Fruit fly (Drosophila melanogaster) whole organism, adult: ENCODE data around the gene CG5114.

ENCODE experiments used
- CG11617 ChIP-seq: fragments of 200-800 bp; sonication (Bioruptor generic); optimal IDR thresholded peaks from 2 replicates; lab custom pipeline; 2017; ENCODE audit warnings: mild to moderate bottlenecking, missing biosample characterization, missing genetic modification reagents, missing genetic modification characterization
- CG12768 ChIP-seq: fragments of 200-800 bp; sonication (Bioruptor generic); optimal IDR thresholded peaks from 2 replicates; lab custom pipeline; 2017; ENCODE audit warnings: missing biosample characterization, missing genetic modification characterization, mild to moderate bottlenecking, moderate library complexity, missing genetic modification reagents
- CG14711 ChIP-seq: fragments of 200-800 bp; sonication (Bioruptor generic); optimal IDR thresholded peaks from 2 replicates; lab custom pipeline; 2018; ENCODE audit warnings: missing biosample characterization, mild to moderate bottlenecking, missing genetic modification characterization, moderate library complexity
- CG1620 ChIP-seq: fragments of 200-800 bp; sonication (Bioruptor generic); optimal IDR thresholded peaks from 2 replicates; lab custom pipeline; 2016; ENCODE audit warnings: missing biosample characterization, missing genetic modification characterization
- CG33017 ChIP-seq: fragments of 200-800 bp; sonication (Bioruptor generic); optimal IDR thresholded peaks from 2 replicates; lab custom pipeline; 2018; ENCODE audit warnings: missing biosample characterization, mild to moderate bottlenecking, missing genetic modification characterization, moderate library complexity
- CG5204 ChIP-seq: fragments of 200-800 bp; sonication (Bioruptor generic); optimal IDR thresholded peaks from 2 replicates; lab custom pipeline; 2016; ENCODE audit warnings: missing biosample characterization, missing genetic modification characterization
- CG7045 ChIP-seq: fragments of 200-800 bp; sonication (Bioruptor generic); optimal IDR thresholded peaks from 2 replicates; lab custom pipeline; 2017; ENCODE audit warnings: missing biosample characterization, mild to moderate bottlenecking, missing genetic modification characterization
- CG7101 ChIP-seq: fragments of 200-800 bp; sonication (Bioruptor generic); optimal IDR thresholded peaks from 2 replicates; lab custom pipeline; 2018; ENCODE audit warnings: missing biosample characterization, mild to moderate bottlenecking, missing genetic modification characterization, moderate library complexity
- Clk ChIP-seq: fragments of 200-800 bp; sonication (Bioruptor generic); optimal IDR thresholded peaks from 2 replicates; lab custom pipeline; 2017; ENCODE audit warnings: missing biosample characterization, missing genetic modification characterization
- Crg-1 ChIP-seq: fragments of 200-800 bp; sonication (Bioruptor generic); optimal IDR thresholded peaks from 2 replicates; lab custom pipeline; 2016; ENCODE audit warnings: missing biosample characterization, missing genetic modification characterization
- Hr96 ChIP-seq: fragments of 200-800 bp; sonication (Bioruptor generic); optimal IDR thresholded peaks from 2 replicates; lab custom pipeline; 2016; ENCODE audit warnings: missing biosample characterization, missing genetic modification characterization
- Mnt ChIP-seq: fragments of 200-800 bp; sonication (Bioruptor generic); optimal IDR thresholded peaks from 2 replicates; lab custom pipeline; 2016; ENCODE audit warnings: missing biosample characterization, mild to moderate bottlenecking, missing genetic modification characterization
- bab1 ChIP-seq: fragments of 200-800 bp; sonication (Bioruptor generic); optimal IDR thresholded peaks from 3 replicates; lab custom pipeline; 2019; ENCODE audit warnings: missing biosample characterization, mild to moderate bottlenecking, missing genetic modification characterization, moderate library complexity
- cic ChIP-seq: fragments of 200-800 bp; sonication (Bioruptor generic); optimal IDR thresholded peaks from 2 replicates; lab custom pipeline; 2017; ENCODE audit warnings: missing biosample characterization, mild to moderate bottlenecking, missing genetic modification characterization, moderate library complexity
- cnc ChIP-seq, 2 experiments: fragments of >200 bp; optimal IDR thresholded peaks; 2 replicates each; lab custom pipeline; 2017
- kay ChIP-seq: fragments of 200-800 bp; sonication (Bioruptor generic); peaks from one replicate; lab custom pipeline; 2016; ENCODE audit warnings: missing biosample characterization, missing genetic modification characterization, borderline replicate concordance
- ovo ChIP-seq: fragments of 200-800 bp; sonication (Bioruptor generic); optimal IDR thresholded peaks from 2 replicates; lab custom pipeline; 2016; ENCODE audit warnings: missing biosample characterization, missing genetic modification characterization
- pad ChIP-seq: fragments of 200-800 bp; sonication (Bioruptor generic); optimal IDR thresholded peaks from 3 replicates; lab custom pipeline; 2017; ENCODE audit warnings: missing biosample characterization, missing genetic modification characterization, mild to moderate bottlenecking, moderate library complexity, missing genetic modification reagents
- tj ChIP-seq: fragments of 200-800 bp; sonication (Bioruptor generic); optimal IDR thresholded peaks from 3 replicates; lab custom pipeline; 2017; ENCODE audit warnings: missing biosample characterization, mild to moderate bottlenecking, missing genetic modification characterization, moderate library complexity
- toe ChIP-seq: fragments of 200-800 bp; sonication (Bioruptor generic); optimal IDR thresholded peaks from 2 replicates; lab custom pipeline; 2016; ENCODE audit warnings: missing biosample characterization, missing genetic modification characterization

The CG5114 gene

DNA sequence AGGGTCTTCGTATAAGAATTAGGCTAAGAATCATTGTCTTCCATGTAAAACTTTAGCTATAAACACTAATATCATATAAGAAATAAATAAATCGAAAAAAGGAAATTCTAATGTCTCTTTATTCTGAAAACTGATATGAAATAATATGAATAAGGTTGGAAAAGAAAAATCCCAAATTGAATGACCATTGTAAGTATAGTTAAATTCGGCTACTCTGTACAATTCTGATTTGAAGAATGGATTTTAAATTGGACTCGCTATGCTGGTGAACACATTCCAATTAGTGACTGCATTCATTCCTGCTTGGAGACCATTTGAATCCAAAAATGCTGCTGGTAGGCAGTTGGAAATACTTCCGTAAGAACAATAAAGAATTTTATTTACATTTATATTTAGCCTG lies 12.4 kb upstream of the CG5114 start:
- no peak for TF ChIP-seq CG12768 (GFP tag; lab: Kevin White, UChicago)
- no peak for TF ChIP-seq bab1
- no peak for TF ChIP-seq kay (GFP tag; lab: Kevin White, UChicago)
- no peak for TF ChIP-seq CG7045 (GFP tag; lab: Kevin White, UChicago)
- TF ChIP-seq CG1620 (GFP tag; lab: Kevin White, UChicago) = no peak
- no peak for TF ChIP-seq CG11617 (GFP tag; lab: Kevin White, UChicago)
- TF ChIP-seq Crg-1 = no peak
- no peak for TF ChIP-seq CG7101 (tag; lab: Kevin White, UChicago)
- no peak for TF ChIP-seq tj (GFP tag; lab: Kevin White, UChicago)
- TF ChIP-seq toe (GFP tag; lab: Kevin White, UChicago) = no peak
- TF ChIP-seq ovo (GFP tag; lab: Kevin White, UChicago) = no peak
- TF ChIP-seq Hr96 (GFP tag; lab: Kevin White, UChicago) = no peak
- TF ChIP-seq cic (GFP tag; lab: Kevin White, UChicago) = no peak
- TF ChIP-seq Clk (GFP tag; lab: Kevin White, UChicago) = no peak

DNA sequence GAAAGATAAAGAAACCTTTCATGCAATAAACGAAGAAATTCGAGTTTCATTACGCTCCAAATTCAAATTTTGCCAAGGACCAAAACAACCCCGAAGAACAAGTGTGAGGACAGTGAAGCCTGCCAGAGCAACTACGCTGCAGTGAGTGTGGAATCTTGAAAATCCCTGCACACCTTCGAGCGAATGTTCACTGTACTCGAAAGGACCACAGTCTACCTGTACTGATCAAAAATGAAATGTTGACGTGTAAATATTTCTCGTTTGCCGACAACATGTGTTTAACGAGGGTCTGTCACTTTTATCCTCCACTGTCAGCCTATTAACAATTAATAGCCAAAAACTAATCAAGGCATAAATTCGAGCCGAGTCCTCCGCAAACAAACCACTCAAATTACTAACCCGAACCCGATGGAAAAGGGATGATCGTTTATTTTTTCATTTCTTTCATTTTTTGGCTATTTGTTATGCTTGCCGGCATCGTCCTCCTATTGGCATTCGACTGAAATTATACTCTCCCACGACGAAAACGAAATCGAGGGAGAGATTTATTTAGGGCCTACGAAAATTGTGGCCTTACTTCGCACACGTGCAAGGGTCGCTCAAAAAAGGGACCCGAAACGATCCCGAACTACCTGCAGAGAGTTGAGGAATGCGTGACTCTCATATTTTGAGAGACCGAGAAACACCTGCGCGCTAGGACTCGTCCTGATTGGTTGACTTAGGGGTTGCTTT lies 10.6 kb upstream of the CG5114 start:
- TF ChIP-seq CG11617 (GFP tag; lab: Kevin White, UChicago) = no peak

DNA sequence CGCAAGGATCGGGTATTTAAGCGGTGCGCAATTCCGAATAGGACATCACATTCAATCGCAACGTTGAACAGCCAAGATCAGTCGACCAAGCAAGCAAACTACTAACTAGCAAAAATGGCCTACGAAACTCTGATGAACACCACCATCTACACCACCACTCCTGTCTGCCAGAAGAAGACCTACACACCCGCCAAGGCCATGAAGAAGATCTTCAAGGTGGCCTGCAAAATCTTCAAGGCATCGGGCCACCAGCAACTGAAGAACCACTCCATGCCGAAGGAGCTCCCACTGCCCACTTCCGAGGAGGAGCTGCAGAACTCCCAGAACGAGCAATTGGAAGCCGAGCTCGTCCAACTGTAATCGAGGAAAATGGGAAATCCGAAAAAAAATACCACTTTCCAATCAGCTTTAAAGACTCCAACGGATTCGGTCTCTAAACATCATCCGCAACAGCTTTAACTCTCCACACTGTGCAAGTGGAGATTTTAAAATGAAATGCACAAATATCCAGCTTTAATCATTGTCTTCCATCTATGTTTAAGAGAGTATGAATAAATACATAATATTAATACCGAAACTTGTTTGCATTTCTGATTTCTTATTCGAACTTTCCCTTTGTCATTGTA lies 9.9 kb upstream of the CG5114 start, which contains the start of gene Brd:
TSS of gene Brd (plus strand) at position 43 of the 626 bp plus-strand sequence.
- no peak for TF ChIP-seq CG7045 (GFP tag; lab: Kevin White, UChicago)
- TF ChIP-seq CG12768 (GFP tag; lab: Kevin White, UChicago) = no peak
- no peak for TF ChIP-seq Clk (GFP tag; lab: Kevin White, UChicago)
- no peak for TF ChIP-seq cnc (optimal IDR thresholded peaks at IDR 0.05; lab: Kevin White, UChicago)
- no peak for TF ChIP-seq CG5204 (GFP tag; lab: Kevin White, UChicago)
- no peak for TF ChIP-seq CG11617 (GFP tag; lab: Kevin White, UChicago)
- no peak for TF ChIP-seq tj (GFP tag; lab: Kevin White, UChicago)
- no peak for TF ChIP-seq kay (GFP tag; lab: Kevin White, UChicago)
- no peak for TF ChIP-seq toe (GFP tag; lab: Kevin White, UChicago)
- no peak for TF ChIP-seq bab1
- TF ChIP-seq pad = no peak
- no peak for TF ChIP-seq CG1620 (GFP tag; lab: Kevin White, UChicago)

DNA sequence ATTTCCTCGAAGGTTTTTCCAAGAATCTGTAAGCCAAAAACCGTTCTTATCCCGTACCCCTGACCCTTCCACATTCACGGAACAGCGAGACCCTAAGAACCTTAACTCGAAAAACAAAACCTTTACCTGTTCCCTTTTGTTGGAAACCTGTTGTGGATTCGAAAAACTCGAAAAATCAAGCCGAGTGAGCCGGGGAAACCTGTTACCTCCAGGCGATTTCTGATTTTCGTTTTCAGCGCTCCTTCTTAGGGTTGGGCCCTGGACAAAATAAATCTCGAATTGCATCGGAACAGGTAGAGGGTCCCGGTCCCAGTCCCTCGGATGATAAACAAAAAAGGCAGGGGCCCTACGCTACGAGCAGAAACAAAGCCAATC lies 9.4 kb upstream of the CG5114 start:
- no peak for TF ChIP-seq CG33017 (tag; lab: Kevin White, UChicago)
- no peak for TF ChIP-seq CG7101 (tag; lab: Kevin White, UChicago)
- TF ChIP-seq CG7045 (GFP tag; lab: Kevin White, UChicago) = no peak
- TF ChIP-seq CG5204 (GFP tag; lab: Kevin White, UChicago) = no peak
- TF ChIP-seq tj (GFP tag; lab: Kevin White, UChicago) = no peak
- no peak for TF ChIP-seq Clk (GFP tag; lab: Kevin White, UChicago)
- no peak for TF ChIP-seq CG1620 (GFP tag; lab: Kevin White, UChicago)
- no peak for TF ChIP-seq pad
- TF ChIP-seq toe (GFP tag; lab: Kevin White, UChicago) = no peak
- no peak for TF ChIP-seq kay (GFP tag; lab: Kevin White, UChicago)

DNA sequence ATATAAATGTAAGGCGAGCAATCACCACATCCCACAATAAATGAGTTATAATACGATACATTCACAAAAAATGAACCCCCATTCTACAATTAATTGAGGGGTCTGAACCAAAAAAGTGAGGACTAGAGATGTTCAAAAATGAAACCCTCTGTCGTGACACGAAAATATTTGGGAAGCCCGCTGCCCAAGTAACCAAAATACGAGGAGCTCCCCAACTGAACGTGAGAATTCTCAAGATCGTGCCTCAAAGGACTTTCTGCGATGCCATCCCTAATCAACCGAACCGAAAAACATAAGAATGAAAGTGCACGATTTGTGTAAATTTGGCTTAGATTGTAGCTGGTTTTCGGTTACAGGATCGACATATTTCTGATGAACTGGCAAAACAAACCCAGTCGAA lies 8.1 kb upstream of the CG5114 start, which contains the start of gene Ocho:
TSS of gene Ocho (plus strand) at position 336 of the 400 bp plus-strand sequence.
- no peak for TF ChIP-seq Hr96 (GFP tag; lab: Kevin White, UChicago)
- no peak for TF ChIP-seq cnc (optimal IDR thresholded peaks at IDR 0.05; lab: Kevin White, UChicago)
- no peak for TF ChIP-seq pad
- TF ChIP-seq toe (GFP tag; lab: Kevin White, UChicago) = no peak
- no peak for TF ChIP-seq bab1
- TF ChIP-seq CG11617 (GFP tag; lab: Kevin White, UChicago) = no peak
- no peak for TF ChIP-seq tj (GFP tag; lab: Kevin White, UChicago)
- TF ChIP-seq CG14711 (tag; lab: Kevin White, UChicago) = no peak
- TF ChIP-seq Mnt (GFP tag; lab: Kevin White, UChicago) = no peak
- TF ChIP-seq ovo (GFP tag; lab: Kevin White, UChicago) = no peak
- TF ChIP-seq CG1620 (GFP tag; lab: Kevin White, UChicago) = no peak
- TF ChIP-seq Clk (GFP tag; lab: Kevin White, UChicago) = no peak
- no peak for TF ChIP-seq CG5204 (GFP tag; lab: Kevin White, UChicago)
- no peak for TF ChIP-seq Crg-1
- TF ChIP-seq cic (GFP tag; lab: Kevin White, UChicago) = no peak
- TF ChIP-seq CG7101 (tag; lab: Kevin White, UChicago) = no peak
- no peak for TF ChIP-seq CG7045 (GFP tag; lab: Kevin White, UChicago)
- TF ChIP-seq CG12768 (GFP tag; lab: Kevin White, UChicago) = no peak
- TF ChIP-seq CG33017 (tag; lab: Kevin White, UChicago) = no peak

DNA sequence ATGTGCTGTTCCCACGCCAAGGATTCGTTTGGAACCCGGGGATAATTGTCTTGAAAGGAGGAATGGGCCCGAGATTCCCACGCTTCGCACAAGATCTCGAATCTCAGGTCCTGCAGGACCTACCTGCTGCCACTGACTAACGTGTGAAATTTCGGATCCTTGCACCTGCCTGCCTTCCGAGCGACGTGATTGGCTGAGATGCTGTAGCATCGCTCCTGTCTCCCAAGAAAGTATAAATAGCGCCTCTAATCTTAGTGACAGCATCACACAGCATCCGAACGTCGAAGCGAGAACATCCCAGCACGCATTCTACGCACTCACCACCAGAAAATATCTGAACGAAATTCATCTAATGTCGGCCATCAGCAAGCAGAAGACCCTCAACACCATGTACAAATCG lies 7.7 kb upstream of the CG5114 start:
- TF ChIP-seq toe (GFP tag; lab: Kevin White, UChicago) (no peak), CG7101 (tag; lab: Kevin White, UChicago) (no peak), CG12768 (GFP tag; lab: Kevin White, UChicago) (no peak), tj (GFP tag; lab: Kevin White, UChicago) (no peak), CG7045 (GFP tag; lab: Kevin White, UChicago) (no peak), CG11617 (GFP tag; lab: Kevin White, UChicago) (no peak), cnc (optimal IDR thresholded peaks at IDR 0.05; lab: Kevin White, UChicago) (no peak), kay (GFP tag; lab: Kevin White, UChicago) (no peak)
